Worm (Caenorhabditis elegans) whole organism, mixed stage, embryonic: ENCODE data around the gene chw-1.

ENCODE experiments used
- M03D4.4 ChIP-seq: sonication (generic microtip); optimal IDR thresholded peaks from 2 replicates; lab custom pipeline; 2017; ENCODE audit warnings: mild to moderate bottlenecking, missing genetic modification characterization, missing compliant biosample characterization
- bed-3 ChIP-seq: fragments of 200-800 bp; sonication (Bioruptor generic); optimal IDR thresholded peaks from 3 replicates; lab custom pipeline; 2018; ENCODE audit warnings: mild to moderate bottlenecking, missing genetic modification characterization, moderate library complexity, missing compliant biosample characterization
- blmp-1 ChIP-seq: fragments of 150-350 bp; optimal IDR thresholded peaks from 2 replicates; lab custom pipeline; 2014; ENCODE audit warnings: missing biosample characterization, missing genetic modification characterization
- ceh-39 ChIP-seq: fragments of 150-350 bp; optimal IDR thresholded peaks from 2 replicates; lab custom pipeline; 2014; ENCODE audit warnings: missing biosample characterization, missing genetic modification characterization
- ceh-43 ChIP-seq: fragments of 200-800 bp; sonication (Bioruptor generic); optimal IDR thresholded peaks from 2 replicates; lab custom pipeline; 2018; ENCODE audit warnings: mild to moderate bottlenecking, missing genetic modification characterization, moderate library complexity, missing compliant biosample characterization
- ceh-83 ChIP-seq: fragments of 200-800 bp; sonication (Bioruptor generic); optimal IDR thresholded peaks from 2 replicates; lab custom pipeline; 2018; ENCODE audit warnings: mild to moderate bottlenecking, missing genetic modification characterization, missing compliant biosample characterization
- ces-1 ChIP-seq: fragments of 150-350 bp; optimal IDR thresholded peaks from 2 replicates; lab custom pipeline; 2014; ENCODE audit warnings: missing biosample characterization, missing genetic modification reagents, missing genetic modification characterization
- cnd-1 ChIP-seq: fragments of 200-800 bp; sonication (Bioruptor generic); optimal IDR thresholded peaks from 2 replicates; lab custom pipeline; 2018; ENCODE audit warnings: mild to moderate bottlenecking, missing genetic modification characterization, missing compliant biosample characterization
- drap-1 ChIP-seq: fragments of 200-800 bp; sonication (Bioruptor generic); optimal IDR thresholded peaks from 3 replicates; lab custom pipeline; 2018; ENCODE audit warnings: mild to moderate bottlenecking, missing genetic modification characterization, missing compliant biosample characterization
- elt-1 ChIP-seq: sonication (generic microtip); optimal IDR thresholded peaks from 2 replicates; lab custom pipeline; 2017; ENCODE audit warnings: missing genetic modification characterization, mild to moderate bottlenecking, missing compliant biosample characterization, antibody characterized with exemption, moderate library complexity, borderline replicate concordance; ENCODE audit not compliant: insufficient read depth
- elt-3 ChIP-seq: fragments of 150-350 bp; optimal IDR thresholded peaks from 2 replicates; lab custom pipeline; 2014; ENCODE audit warnings: missing biosample characterization, missing genetic modification characterization
- flh-1 ChIP-seq: fragments of 200-800 bp; sonication (Bioruptor generic); optimal IDR thresholded peaks from 2 replicates; lab custom pipeline; 2018; ENCODE audit warnings: mild to moderate bottlenecking, missing genetic modification characterization, moderate library complexity, missing compliant biosample characterization
- ham-2 ChIP-seq: fragments of 200-800 bp; sonication (Bioruptor generic); optimal IDR thresholded peaks from 2 replicates; lab custom pipeline; 2018; ENCODE audit warnings: mild to moderate bottlenecking, missing genetic modification characterization, missing compliant biosample characterization
- hlh-1 ChIP-seq: fragments of 150-350 bp; optimal IDR thresholded peaks from 2 replicates; lab custom pipeline; 2014; ENCODE audit warnings: missing biosample characterization, missing genetic modification reagents, missing genetic modification characterization
- lin-32 ChIP-seq: fragments of 200-800 bp; sonication (Bioruptor generic); optimal IDR thresholded peaks from 2 replicates; lab custom pipeline; 2018; ENCODE audit warnings: mild to moderate bottlenecking, missing genetic modification characterization, missing compliant biosample characterization
- lsy-2 ChIP-seq: fragments of 150-350 bp; optimal IDR thresholded peaks from 2 replicates; lab custom pipeline; 2014; ENCODE audit warnings: missing biosample characterization, missing genetic modification characterization
- mab-5 ChIP-seq: fragments of 150-350 bp; optimal IDR thresholded peaks from 2 replicates; lab custom pipeline; 2014; ENCODE audit warnings: missing biosample characterization, missing genetic modification characterization
- mep-1 ChIP-seq: fragments of 150-350 bp; optimal IDR thresholded peaks from 2 replicates; lab custom pipeline; 2017; ENCODE audit warnings: missing biosample characterization, missing genetic modification reagents, missing genetic modification characterization, inconsistent platforms
- nhr-12 ChIP-seq: fragments of 150-350 bp; optimal IDR thresholded peaks from 2 replicates; lab custom pipeline; 2014; ENCODE audit warnings: missing biosample characterization, missing genetic modification characterization
- nhr-2 ChIP-seq: fragments of 150-350 bp; optimal IDR thresholded peaks from 2 replicates; lab custom pipeline; 2014; ENCODE audit warnings: missing biosample characterization, missing genetic modification characterization
- nhr-237 ChIP-seq: fragments of 150-350 bp; optimal IDR thresholded peaks from 2 replicates; lab custom pipeline; 2014; ENCODE audit warnings: missing biosample characterization, missing genetic modification characterization
- nhr-28 ChIP-seq: fragments of 150-350 bp; optimal IDR thresholded peaks from 2 replicates; lab custom pipeline; 2014; ENCODE audit warnings: missing biosample characterization, missing genetic modification characterization
- nhr-76 ChIP-seq: sonication (generic microtip); optimal IDR thresholded peaks from 2 replicates; lab custom pipeline; 2017; ENCODE audit warnings: missing biosample characterization, missing genetic modification characterization
- pha-4 ChIP-seq: fragments of 150-350 bp; optimal IDR thresholded peaks from 2 replicates; lab custom pipeline; 2018; ENCODE audit warnings: missing biosample characterization, missing genetic modification reagents, missing genetic modification characterization
- sem-2 ChIP-seq: fragments of 200-800 bp; sonication (Bioruptor generic); optimal IDR thresholded peaks from 2 replicates; lab custom pipeline; 2018; ENCODE audit warnings: mild to moderate bottlenecking, missing genetic modification characterization, missing compliant biosample characterization
- snpc-4 ChIP-seq: fragments of 150-350 bp; optimal IDR thresholded peaks from 2 replicates; lab custom pipeline; 2014; ENCODE audit warnings: missing biosample characterization, missing genetic modification characterization
- sptf-1 ChIP-seq: sonication (generic microtip); optimal IDR thresholded peaks from 2 replicates; lab custom pipeline; 2017; ENCODE audit warnings: mild to moderate bottlenecking, missing genetic modification characterization, moderate library complexity, missing compliant biosample characterization
- tbx-8 ChIP-seq: fragments of 200-800 bp; sonication (Bioruptor generic); optimal IDR thresholded peaks from 2 replicates; lab custom pipeline; 2018; ENCODE audit warnings: mild to moderate bottlenecking, missing genetic modification characterization, moderate library complexity, missing compliant biosample characterization
- unc-120 ChIP-seq: sonication (generic microtip); optimal IDR thresholded peaks from 2 replicates; lab custom pipeline; 2017; ENCODE audit warnings: missing genetic modification characterization, missing compliant biosample characterization; ENCODE audit not compliant: poor library complexity, severe bottlenecking
- unc-39 ChIP-seq: fragments of 150-350 bp; optimal IDR thresholded peaks from 2 replicates; lab custom pipeline; 2014; ENCODE audit warnings: missing biosample characterization, missing genetic modification characterization
- unc-62 ChIP-seq: fragments of 150-350 bp; optimal IDR thresholded peaks from 2 replicates; lab custom pipeline; 2014; ENCODE audit warnings: missing biosample characterization, missing genetic modification reagents, missing genetic modification characterization
- zip-8 ChIP-seq: fragments of 150-350 bp; optimal IDR thresholded peaks from 2 replicates; lab custom pipeline; 2014; ENCODE audit warnings: missing biosample characterization, missing genetic modification characterization
- ztf-11 ChIP-seq: fragments of 150-350 bp; optimal IDR thresholded peaks from 2 replicates; lab custom pipeline; 2014; ENCODE audit warnings: missing biosample characterization, missing genetic modification characterization

The chw-1 gene

DNA sequence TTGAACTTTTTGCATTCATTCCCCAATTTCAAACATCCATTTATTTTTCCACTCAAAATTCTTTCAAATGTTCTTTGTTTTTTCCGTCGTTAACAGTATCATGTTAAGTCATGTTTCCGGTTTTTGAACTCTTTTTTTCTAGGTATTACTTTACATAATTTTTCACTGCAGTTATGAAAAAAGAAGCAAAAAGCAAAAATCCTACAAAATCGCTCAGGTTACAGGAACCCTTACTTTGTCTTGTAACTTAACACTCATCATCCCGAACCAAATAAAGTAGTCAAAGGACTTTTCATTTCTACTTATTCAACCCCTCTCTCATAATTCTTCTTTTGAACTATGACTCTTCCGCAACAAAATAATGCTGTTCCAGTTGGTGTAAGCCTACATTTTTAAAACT lies 29.4 kb downstream of the chw-1 start, which contains the start of gene aqp-5:
TSS of gene aqp-5 (plus strand) at position 301 of the 400 bp plus-strand sequence.
- no peak for TF ChIP-seq elt-1
- TF ChIP-seq ces-1 (GFP tag; lab: Kevin White, UChicago), result no peak
- TF ChIP-seq nhr-76, result no peak
- no peak for TF ChIP-seq mab-5 (tag; lab: Kevin White, UChicago)
- TF ChIP-seq ceh-39 (tag; lab: Kevin White, UChicago), result no peak
- no peak for TF ChIP-seq M03D4.4 (tag; lab: Kevin White, UChicago)
- no peak for TF ChIP-seq nhr-237 (tag; lab: Kevin White, UChicago)
- TF ChIP-seq ceh-43 (GFP tag; lab: Kevin White, UChicago), result no peak
- no peak for TF ChIP-seq hlh-1
- no peak for TF ChIP-seq ceh-83 (GFP tag; lab: Kevin White, UChicago)

DNA sequence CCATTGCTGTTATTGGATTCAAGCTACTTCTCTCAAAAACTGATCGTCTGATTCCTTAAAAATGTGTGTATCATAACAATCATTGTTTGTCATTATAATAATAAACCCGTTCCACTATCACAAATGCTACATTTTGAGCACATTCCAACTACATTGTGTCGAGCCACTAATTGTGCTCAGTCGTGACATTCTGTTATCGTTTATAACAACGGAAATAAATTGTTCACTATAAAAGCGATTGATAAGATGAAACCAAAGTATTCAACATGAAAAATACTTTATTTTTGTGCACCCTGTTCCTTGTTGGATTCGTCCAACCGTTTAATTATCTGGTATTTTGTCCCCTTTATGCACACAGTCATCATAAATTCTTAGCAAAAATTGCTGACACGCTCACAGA lies 31.1 kb downstream of the chw-1 start, which contains the start of gene ugt-33:
TSS of gene ugt-33 (plus strand) at position 260 of the 400 bp plus-strand sequence.
- TF ChIP-seq tbx-8 (GFP tag; lab: Kevin White, UChicago), result no peak
- TF ChIP-seq sptf-1 (tag; lab: Kevin White, UChicago), result no peak
- no peak for TF ChIP-seq lsy-2 (tag; lab: Kevin White, UChicago)
- no peak for TF ChIP-seq ces-1 (GFP tag; lab: Kevin White, UChicago)
- TF ChIP-seq unc-62 (GFP tag; lab: Kevin White, UChicago), result no peak
- no peak for TF ChIP-seq unc-39 (tag; lab: Kevin White, UChicago)
- TF ChIP-seq ham-2 (GFP tag; lab: Kevin White, UChicago), result no peak
- no peak for TF ChIP-seq lin-32
- TF ChIP-seq ztf-11 (tag; lab: Kevin White, UChicago), result no peak
- TF ChIP-seq nhr-237 (tag; lab: Kevin White, UChicago), result no peak
- TF ChIP-seq nhr-2, result no peak
- TF ChIP-seq pha-4 (tag; lab: Kevin White, UChicago), result no peak
- TF ChIP-seq drap-1 (GFP tag; lab: Kevin White, UChicago), result no peak
- TF ChIP-seq elt-3, result no peak
- TF ChIP-seq ceh-83 (GFP tag; lab: Kevin White, UChicago), result no peak
- TF ChIP-seq mep-1 (tag; lab: Kevin White, UChicago), result no peak

DNA sequence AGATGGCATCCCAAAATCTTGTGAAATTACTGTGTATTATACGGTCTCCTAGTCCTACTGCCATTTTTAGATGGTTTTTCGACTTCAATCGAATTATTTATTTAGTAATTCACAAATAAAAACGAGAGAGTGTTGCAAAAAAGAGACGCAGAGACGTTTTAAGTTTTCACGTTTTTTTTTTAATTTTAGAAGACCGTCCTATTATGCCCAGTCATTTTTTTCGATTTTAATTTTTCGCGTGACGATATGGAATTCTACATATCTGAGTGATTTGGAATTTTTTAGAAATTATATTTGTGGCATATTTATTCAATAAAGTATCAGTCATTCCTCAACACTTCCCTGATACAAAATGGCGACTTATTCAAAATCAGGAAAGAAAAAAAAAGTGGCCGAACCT lies 34.7 kb downstream of the chw-1 start, which contains the start of gene C35A5.4:
TSS of gene C35A5.4 (plus strand) at position 301 of the 400 bp plus-strand sequence.
- TF ChIP-seq ztf-11 (tag; lab: Kevin White, UChicago) (no peak), drap-1 (GFP tag; lab: Kevin White, UChicago) (no peak), elt-3 (no peak), sem-2 (GFP tag; lab: Kevin White, UChicago) (no peak), snpc-4 (tag; lab: Kevin White, UChicago) (no peak), bed-3 (GFP tag; lab: Kevin White, UChicago) (no peak), flh-1 (no peak), mab-5 (tag; lab: Kevin White, UChicago) (no peak)

DNA sequence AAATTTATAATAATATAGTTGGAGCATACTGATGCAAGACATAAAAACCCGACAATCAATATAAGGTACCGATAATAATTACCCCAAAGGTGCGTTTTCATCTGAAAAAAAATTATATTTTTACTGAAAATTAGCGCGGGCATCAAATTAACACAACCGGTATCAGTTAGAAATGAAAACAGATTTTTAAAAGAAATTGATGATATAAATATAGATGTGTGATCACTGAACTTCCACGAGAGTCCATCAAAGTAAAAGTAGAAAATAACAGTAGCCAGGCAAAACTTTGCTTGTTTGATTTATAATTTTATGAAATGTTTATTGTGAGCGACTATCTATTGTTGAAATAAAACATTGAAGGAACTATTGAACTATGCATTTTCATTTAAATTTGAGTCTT lies 39.2 kb downstream of the chw-1 start, which contains the start of gene C35A5.3:
TSS of gene C35A5.3 (minus strand) at position 101 of the 400 bp plus-strand sequence.
- TF ChIP-seq nhr-76 (no peak), elt-3 (no peak), unc-62 (GFP tag; lab: Kevin White, UChicago) (no peak), elt-1 (no peak), sptf-1 (tag; lab: Kevin White, UChicago) (no peak), flh-1 (no peak), nhr-237 (tag; lab: Kevin White, UChicago) (no peak), ceh-83 (GFP tag; lab: Kevin White, UChicago) (no peak), snpc-4 (tag; lab: Kevin White, UChicago) (no peak), cnd-1 (tag; lab: Kevin White, UChicago) (no peak), lin-32 (no peak), ztf-11 (tag; lab: Kevin White, UChicago) (no peak), unc-120 (no peak), nhr-2 (no peak), nhr-28 (no peak), pha-4 (tag; lab: Kevin White, UChicago) (no peak)

DNA sequence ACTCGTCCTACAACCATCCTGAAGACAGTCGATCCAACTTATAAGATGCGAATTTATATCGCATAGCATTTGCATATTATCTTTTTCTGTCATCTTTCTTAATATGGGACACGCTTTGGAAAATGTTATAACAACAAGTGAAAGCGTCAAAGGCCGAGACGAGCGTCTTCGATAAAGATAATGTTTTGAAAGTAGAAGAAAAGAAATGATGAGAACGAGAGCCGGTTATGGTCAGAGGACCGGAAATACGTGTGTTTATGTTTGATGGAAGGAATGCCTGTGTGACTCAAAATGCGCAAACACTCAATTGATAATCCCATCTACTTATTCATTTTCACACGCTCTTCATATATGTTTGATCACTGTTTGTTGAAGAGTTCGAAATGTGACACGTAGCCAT lies 40.9 kb downstream of the chw-1 start, which contains the start of gene C35A5.11:
TSS of gene C35A5.11 (minus strand) at position 101 of the 400 bp plus-strand sequence.
- TF ChIP-seq tbx-8 (GFP tag; lab: Kevin White, UChicago) (no peak), zip-8 (tag; lab: Kevin White, UChicago) (no peak), sptf-1 (tag; lab: Kevin White, UChicago) (no peak), ztf-11 (tag; lab: Kevin White, UChicago) (no peak), mab-5 (tag; lab: Kevin White, UChicago) (no peak), ceh-39 (tag; lab: Kevin White, UChicago) (no peak), ham-2 (GFP tag; lab: Kevin White, UChicago) (no peak), elt-3 (no peak), lsy-2 (tag; lab: Kevin White, UChicago) (no peak), blmp-1 (tag; lab: Kevin White, UChicago) (no peak), unc-62 (GFP tag; lab: Kevin White, UChicago) (no peak), hlh-1 (no peak), flh-1 (no peak), unc-120 (no peak), ceh-83 (GFP tag; lab: Kevin White, UChicago) (no peak), M03D4.4 (tag; lab: Kevin White, UChicago) (no peak), nhr-12 (tag; lab: Kevin White, UChicago) (no peak), lin-32 (no peak), ces-1 (GFP tag; lab: Kevin White, UChicago) (no peak)
